Worm (Caenorhabditis elegans): Measurements from ENCODE around the gene alh-6.

Gene alh-6

DNA sequence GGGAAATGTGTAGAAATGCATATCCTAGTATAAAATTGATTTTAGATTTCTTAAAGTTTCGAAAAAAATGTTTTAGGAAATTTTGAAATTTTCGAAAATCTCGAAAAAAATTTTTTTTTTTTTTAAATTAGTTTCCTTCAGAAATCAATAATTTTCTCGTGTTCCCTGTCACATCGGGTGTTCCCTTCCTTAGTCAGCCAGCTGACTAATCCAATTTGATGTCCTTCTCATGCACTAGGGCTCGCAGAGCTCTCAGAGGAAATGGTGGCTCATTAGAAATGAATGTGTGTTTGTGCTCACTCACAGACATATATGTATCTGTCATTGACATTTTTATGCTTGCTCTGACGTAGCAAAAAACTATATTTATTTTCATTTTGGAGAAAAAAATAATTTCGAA is 33.8 kb upstream of the alh-6 start:
- TF ChIP-seq ztf-4 (tag; optimal IDR thresholded peaks at IDR 0.05) = no peak
- peak; percentile 1 for TF ChIP-seq egl-5 (tag; optimal IDR thresholded peaks at IDR 0.05)

DNA sequence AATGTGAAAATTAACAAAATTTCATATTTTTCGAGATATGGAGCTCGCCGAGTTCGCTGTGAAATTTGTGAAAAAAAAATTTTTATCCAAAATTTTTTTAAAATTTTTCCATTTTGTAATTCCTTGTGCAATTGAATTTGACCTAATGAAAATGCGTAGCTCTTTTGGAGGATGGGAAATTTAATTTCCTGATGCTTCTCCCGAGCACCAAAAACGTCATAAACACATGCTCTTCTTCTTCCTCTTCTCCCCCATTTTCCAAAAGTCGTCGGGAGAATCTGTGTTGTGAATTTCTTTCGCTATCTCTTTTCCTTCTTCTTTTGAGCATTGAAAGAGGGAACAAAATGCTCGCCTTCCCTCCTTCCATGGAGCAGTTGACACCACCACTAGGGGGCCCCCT is 31.5 kb upstream of the alh-6 start:
- TF ChIP-seq elt-3 (tag; optimal IDR thresholded peaks at IDR 0.05) (no peak), fkh-10 (GFP tag; optimal IDR thresholded peaks at IDR 0.05) (peak; percentile 9), ZK546.5 (tag; optimal IDR thresholded peaks at IDR 0.05) (no peak), nfya-1 (tag; optimal IDR thresholded peaks at IDR 0.05; ENCODE audit: insufficient read depth) (peak; percentile 49)

DNA sequence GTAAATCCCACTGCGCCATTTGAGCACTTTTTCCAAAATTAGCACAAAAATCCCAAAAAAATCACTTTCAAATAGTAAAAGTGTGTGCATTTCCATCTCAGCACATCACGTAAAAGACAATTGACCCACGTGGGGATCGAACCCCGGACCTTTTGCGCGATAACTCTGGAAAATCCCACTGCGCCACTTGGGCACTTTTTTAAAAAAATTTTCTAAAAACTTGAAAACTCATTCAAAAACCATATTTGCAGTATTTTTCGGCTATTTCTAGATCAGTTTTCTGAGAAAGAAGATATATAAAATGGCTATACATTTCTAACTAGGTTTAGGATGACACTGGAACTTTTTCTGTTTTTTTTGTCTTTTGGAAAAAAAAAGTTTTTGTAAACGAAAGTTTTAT is 30.1 kb upstream of the alh-6 start:
- TF ChIP-seq pqm-1 (tag; optimal IDR thresholded peaks at IDR 0.05) (no peak), jun-1 (tag; optimal IDR thresholded peaks at IDR 0.05) (no peak), hmg-11 (tag; optimal IDR thresholded peaks at IDR 0.05) (no peak), unc-39 (tag; optimal IDR thresholded peaks at IDR 0.05) (no peak), nhr-25 (tag; optimal IDR thresholded peaks at IDR 0.05) (no peak), elt-3 (tag; optimal IDR thresholded peaks at IDR 0.05) (no peak), nfya-1 (tag; optimal IDR thresholded peaks at IDR 0.05; ENCODE audit: insufficient read depth) (no peak), nhr-43 (tag; optimal IDR thresholded peaks at IDR 0.05; ENCODE audit: poor library complexity, severe bottlenecking) (no peak), egl-27 (tag; optimal IDR thresholded peaks at IDR 0.05) (no peak), mml-1 (tag; optimal IDR thresholded peaks at IDR 0.05) (no peak), R02D3.7 (tag; optimal IDR thresholded peaks at IDR 0.05) (no peak), aly-2 (tag; optimal IDR thresholded peaks at IDR 0.05) (no peak), ceh-82 (tag; optimal IDR thresholded peaks at IDR 0.05) (no peak), sea-2 (GFP tag; optimal IDR thresholded peaks at IDR 0.05) (no peak), elt-1 (tag; optimal IDR thresholded peaks at IDR 0.05) (no peak)

DNA sequence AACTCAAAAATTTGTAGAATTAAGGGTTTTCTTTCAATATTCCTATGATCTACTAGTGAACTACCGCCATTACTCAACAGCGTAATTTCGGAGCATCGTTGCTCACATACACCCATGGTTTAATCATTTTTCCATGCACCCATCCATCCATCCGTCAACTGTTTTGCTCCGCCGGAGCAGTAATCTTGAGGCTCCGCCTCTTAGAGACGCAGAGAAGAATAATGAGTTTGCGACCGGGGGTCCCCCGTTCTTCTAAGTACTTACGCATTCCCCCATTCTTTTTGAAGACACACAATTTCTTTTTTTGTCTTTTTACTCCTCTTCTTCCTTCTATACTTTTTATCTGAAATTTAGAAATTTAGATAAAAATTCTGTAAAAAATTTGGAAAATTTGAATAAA is 28.3 kb upstream of the alh-6 start:
- no peak for TF ChIP-seq pha-4 (tag; optimal IDR thresholded peaks at IDR 0.05)
- TF ChIP-seq lin-39 (tag; optimal IDR thresholded peaks at IDR 0.05) = peak; percentile 92
- TF ChIP-seq egl-27 (tag; optimal IDR thresholded peaks at IDR 0.05) = no peak
- peak; percentile 46 for TF ChIP-seq egl-5 (tag; optimal IDR thresholded peaks at IDR 0.05)
- TF ChIP-seq nfya-1 (tag; optimal IDR thresholded peaks at IDR 0.05; ENCODE audit: insufficient read depth) = peak; percentile 33

DNA sequence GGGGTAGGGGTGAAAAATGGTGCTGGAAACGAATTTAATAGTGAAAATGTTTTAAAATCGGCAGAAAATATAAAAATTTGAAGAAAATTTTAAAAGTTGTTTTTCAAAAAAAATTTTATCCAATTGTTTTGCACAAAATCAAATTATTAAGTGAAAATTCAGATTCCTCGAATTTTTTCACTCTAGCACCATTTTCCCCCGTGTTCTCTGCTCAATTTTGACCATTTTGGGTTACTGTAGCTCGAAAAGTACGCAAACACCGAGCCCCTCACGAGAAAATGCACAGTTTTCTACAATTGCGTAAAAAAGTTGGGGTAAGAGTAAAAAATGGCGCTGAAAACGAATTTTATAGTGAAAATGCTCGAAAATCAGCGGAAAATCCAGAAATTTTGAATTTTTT is 20.0 kb upstream of the alh-6 start:
- TF ChIP-seq mdl-1 (tag; optimal IDR thresholded peaks at IDR 0.05) = no peak
- TF ChIP-seq pqm-1 (tag; optimal IDR thresholded peaks at IDR 0.05) = no peak
- no peak for TF ChIP-seq nhr-237 (tag; optimal IDR thresholded peaks at IDR 0.05)
- TF ChIP-seq ceh-9 (tag; optimal IDR thresholded peaks at IDR 0.05) = no peak
- no peak for TF ChIP-seq nhr-12 (tag; optimal IDR thresholded peaks at IDR 0.05)
- TF ChIP-seq zag-1 (tag; optimal IDR thresholded peaks at IDR 0.05) = no peak
- no peak for TF ChIP-seq mml-1 (tag; optimal IDR thresholded peaks at IDR 0.05)
- no peak for TF ChIP-seq ceh-28 (tag; optimal IDR thresholded peaks at IDR 0.05)
- TF ChIP-seq hmg-11 (tag; optimal IDR thresholded peaks at IDR 0.05) = no peak
- TF ChIP-seq nhr-28 (tag; optimal IDR thresholded peaks at IDR 0.05) = no peak
- no peak for TF ChIP-seq ama-1 (optimal IDR thresholded peaks at IDR 0.05)
- TF ChIP-seq ztf-11 (tag; optimal IDR thresholded peaks at IDR 0.05) = no peak
- no peak for TF ChIP-seq lin-39 (tag; optimal IDR thresholded peaks at IDR 0.05)
- TF ChIP-seq daf-12 (tag; optimal IDR thresholded peaks at IDR 0.05) = no peak
- TF ChIP-seq elt-1 (tag; optimal IDR thresholded peaks at IDR 0.05) = no peak
- no peak for TF ChIP-seq nhr-11 (tag; optimal IDR thresholded peaks at IDR 0.05)
- no peak for TF ChIP-seq jun-1 (tag; optimal IDR thresholded peaks at IDR 0.05)
- TF ChIP-seq tbx-2 (tag; optimal IDR thresholded peaks at IDR 0.05) = no peak

DNA sequence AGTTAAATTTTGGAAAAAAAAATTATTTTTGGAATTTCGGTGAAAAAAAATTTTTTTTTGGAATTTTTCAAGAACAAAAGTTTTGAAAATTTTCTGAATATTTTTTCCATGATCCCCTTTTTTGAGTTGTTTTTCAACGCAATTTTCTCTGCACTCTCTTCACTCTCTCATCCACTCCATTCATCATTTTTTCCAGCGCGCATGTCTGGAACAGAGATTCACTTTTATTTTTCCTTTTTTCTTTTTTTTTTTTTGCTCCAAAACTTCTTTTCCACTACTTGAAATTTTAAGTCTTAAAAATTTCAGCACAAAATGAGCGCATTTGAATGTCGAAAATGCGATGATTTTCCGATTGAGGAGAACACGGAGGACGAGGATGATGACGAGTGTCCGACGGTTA is 16.8 kb upstream of the alh-6 start, which contains the start of gene jip-1:
jip-1 (plus strand) TSS at position 301 of the 400 bp plus-strand sequence.
- no peak for TF ChIP-seq elt-2 (tag; optimal IDR thresholded peaks at IDR 0.05)
- TF ChIP-seq zag-1 (tag; optimal IDR thresholded peaks at IDR 0.05) = no peak
- no peak for TF ChIP-seq fkh-10 (GFP tag; optimal IDR thresholded peaks at IDR 0.05)
- TF ChIP-seq nhr-11 (tag; optimal IDR thresholded peaks at IDR 0.05) = no peak
- no peak for TF ChIP-seq unc-39 (tag; optimal IDR thresholded peaks at IDR 0.05)
- TF ChIP-seq egl-5 (tag; optimal IDR thresholded peaks at IDR 0.05) = no peak
- no peak for TF ChIP-seq nhr-12 (tag; optimal IDR thresholded peaks at IDR 0.05)
- TF ChIP-seq tbx-2 (tag; optimal IDR thresholded peaks at IDR 0.05) = no peak
- no peak for TF ChIP-seq nhr-77 (tag; optimal IDR thresholded peaks at IDR 0.05)
- TF ChIP-seq nhr-76 (tag; optimal IDR thresholded peaks at IDR 0.05) = no peak
- no peak for TF ChIP-seq nhr-25 (tag; optimal IDR thresholded peaks at IDR 0.05)
- TF ChIP-seq snpc-4 (tag; optimal IDR thresholded peaks at IDR 0.05) = no peak
- no peak for TF ChIP-seq nhr-23 (tag; optimal IDR thresholded peaks at IDR 0.05)
- no peak for TF ChIP-seq lin-39 (tag; optimal IDR thresholded peaks at IDR 0.05)
- no peak for TF ChIP-seq fos-1 (tag; optimal IDR thresholded peaks at IDR 0.05)
- TF ChIP-seq elt-3 (tag; optimal IDR thresholded peaks at IDR 0.05) = no peak

All from whole organism, L3 larva.